Worm (Caenorhabditis elegans) whole organism, L1 larva: ENCODE data around the gene C16C8.19.

Experiments used
- C04F5.9 ChIP-seq: sonication (generic microtip); optimal IDR thresholded peaks from 2 replicates; lab custom pipeline; 2016; ENCODE audit warnings: missing genetic modification characterization, missing compliant biosample characterization
- alr-1 ChIP-seq: fragments of 200-800 bp; sonication (Bioruptor generic); optimal IDR thresholded peaks from 2 replicates; lab custom pipeline; 2018; ENCODE audit warnings: borderline replicate concordance, mild to moderate bottlenecking, missing genetic modification characterization, missing compliant biosample characterization
- ama-1 ChIP-seq: fragments of 150-350 bp; optimal IDR thresholded peaks from 2 replicates; lab custom pipeline; 2014
- blmp-1 ChIP-seq: fragments of 150-350 bp; optimal IDR thresholded peaks from 2 replicates; lab custom pipeline; 2014; ENCODE audit warnings: missing biosample characterization, missing genetic modification characterization
- ceh-8 ChIP-seq: fragments of 200-800 bp; sonication (Bioruptor generic); optimal IDR thresholded peaks from 2 replicates; lab custom pipeline; 2018; ENCODE audit warnings: mild to moderate bottlenecking, missing genetic modification characterization, moderate library complexity, missing compliant biosample characterization
- ceh-82 ChIP-seq, 3 experiments: fragments of 150-350 bp in 1 of 3; sonication (generic microtip) in 2 of 3; optimal IDR thresholded peaks; 2 replicates each; lab custom pipeline; 2014 to 2017; ENCODE audit warnings: missing biosample characterization in 3 of 3, missing genetic modification characterization in 3 of 3
- ceh-90 ChIP-seq: sonication (generic microtip); optimal IDR thresholded peaks from 2 replicates; lab custom pipeline; 2016; ENCODE audit warnings: missing genetic modification characterization, missing compliant biosample characterization
- ces-1 ChIP-seq: fragments of 150-350 bp; optimal IDR thresholded peaks from 2 replicates; lab custom pipeline; 2014; ENCODE audit warnings: missing biosample characterization, missing genetic modification reagents, missing genetic modification characterization
- dpl-1 ChIP-seq, 3 experiments: fragments of 150-350 bp in 2 of 3; sonication (generic microtip) in 1 of 3; optimal IDR thresholded peaks; 2 replicates each; lab custom pipeline; 2014 to 2017; ENCODE audit warnings: missing biosample characterization in 3 of 3, missing genetic modification characterization in 3 of 3, missing genetic modification reagents in 3 of 3
- dsc-1 ChIP-seq: sonication (generic microtip); optimal IDR thresholded peaks from 2 replicates; lab custom pipeline; 2016; ENCODE audit warnings: mild to moderate bottlenecking, missing genetic modification characterization, missing compliant biosample characterization
- efl-1 ChIP-seq, 4 experiments: fragments of 150-350 bp; optimal IDR thresholded peaks in 3 of 4; peaks in 1 of 4; 1 replicate in 1 of 4; 2 replicates in 3 of 4; lab custom pipeline; 2014; ENCODE audit warnings: missing biosample characterization in 2 of 4, missing genetic modification characterization in 2 of 4, missing genetic modification reagents in 2 of 4
- efl-3 ChIP-seq: fragments of 200-800 bp; sonication (Bioruptor generic); optimal IDR thresholded peaks from 2 replicates; lab custom pipeline; 2018; ENCODE audit warnings: mild to moderate bottlenecking, missing genetic modification characterization, missing compliant biosample characterization
- egl-13 ChIP-seq: sonication (generic microtip); optimal IDR thresholded peaks from 2 replicates; lab custom pipeline; 2016; ENCODE audit warnings: missing genotype, missing genetic modification reagents, missing genetic modification characterization, missing compliant biosample characterization
- fkh-10 ChIP-seq: sonication (generic microtip); optimal IDR thresholded peaks from 2 replicates; lab custom pipeline; 2017; ENCODE audit warnings: missing biosample characterization, missing genetic modification reagents, missing genetic modification characterization
- fkh-4 ChIP-seq: sonication (generic microtip); optimal IDR thresholded peaks from 2 replicates; lab custom pipeline; 2016; ENCODE audit warnings: missing compliant biosample characterization, missing genetic modification characterization, borderline replicate concordance
- fkh-8 ChIP-seq: sonication (generic microtip); optimal IDR thresholded peaks from 2 replicates; lab custom pipeline; 2016; ENCODE audit warnings: mild to moderate bottlenecking, missing genetic modification characterization, missing compliant biosample characterization
- grh-1 ChIP-seq: fragments of 200-800 bp; sonication (Bioruptor generic); IDR thresholded peaks from 2 replicates; pipeline ENCODE4 v1.3.6; 2022; ENCODE audit warnings: missing genetic modification reagents, missing genetic modification characterization, missing compliant biosample characterization
- hlh-4 ChIP-seq: sonication (generic microtip); optimal IDR thresholded peaks from 2 replicates; lab custom pipeline; 2016; ENCODE audit warnings: mild to moderate bottlenecking, missing genetic modification characterization, missing compliant biosample characterization
- hpl-2 ChIP-seq: fragments of 150-350 bp; optimal IDR thresholded peaks from 2 replicates; lab custom pipeline; 2014; ENCODE audit warnings: missing biosample characterization, missing genetic modification reagents, missing genetic modification characterization
- isw-1 ChIP-seq: fragments of 200-800 bp; sonication (Bioruptor generic); IDR thresholded peaks from 2 replicates; pipeline ENCODE4 v1.3.6; 2022; ENCODE audit warnings: missing genetic modification characterization, missing compliant biosample characterization
- jun-1 ChIP-seq: fragments of 150-350 bp; optimal IDR thresholded peaks from 2 replicates; lab custom pipeline; 2014; ENCODE audit warnings: missing biosample characterization, missing genetic modification reagents, missing genetic modification characterization
- lin-14 ChIP-seq: fragments of 200-800 bp; sonication (Bioruptor generic); optimal IDR thresholded peaks from 2 replicates; lab custom pipeline; 2018; ENCODE audit warnings: mild to moderate bottlenecking, missing genetic modification characterization, moderate library complexity, missing compliant biosample characterization
- lin-15B ChIP-seq: fragments of 150-350 bp; sonication (generic microtip); optimal IDR thresholded peaks from 3 replicates; lab custom pipeline; 2014; ENCODE audit warnings: missing biosample characterization, missing genetic modification characterization
- lin-35 ChIP-seq, 2 experiments: fragments of 150-350 bp; optimal IDR thresholded peaks; 2 replicates each; lab custom pipeline; 2014; ENCODE audit warnings: missing biosample characterization in 2 of 2, missing genetic modification characterization in 2 of 2, missing genetic modification reagents in 2 of 2
- lsy-2 ChIP-seq, 2 experiments: fragments of 150-350 bp; optimal IDR thresholded peaks; 2 replicates each; lab custom pipeline; 2014; ENCODE audit warnings: missing biosample characterization in 2 of 2, missing genetic modification characterization in 2 of 2
- mdl-1 ChIP-seq, 2 experiments: fragments of 150-350 bp; optimal IDR thresholded peaks; 2 replicates each; lab custom pipeline; 2014 to 2017; ENCODE audit warnings: missing biosample characterization in 2 of 2, missing genetic modification characterization in 2 of 2, inconsistent platforms in 1 of 2
- mep-1 ChIP-seq: fragments of 150-350 bp; optimal IDR thresholded peaks from 2 replicates; lab custom pipeline; 2014; ENCODE audit warnings: missing biosample characterization, missing genetic modification characterization
- nhr-12 ChIP-seq: sonication (generic microtip); optimal IDR thresholded peaks from 2 replicates; lab custom pipeline; 2017; ENCODE audit warnings: missing biosample characterization, missing genetic modification characterization
- nhr-47 ChIP-seq: sonication (generic microtip); optimal IDR thresholded peaks from 2 replicates; lab custom pipeline; 2016; ENCODE audit warnings: mild to moderate bottlenecking, missing genetic modification characterization, moderate library complexity, missing compliant biosample characterization
- nhr-71 ChIP-seq: sonication (generic microtip); optimal IDR thresholded peaks from 2 replicates; lab custom pipeline; 2016; ENCODE audit warnings: mild to moderate bottlenecking, missing genetic modification characterization, moderate library complexity, missing compliant biosample characterization
- nhr-76 ChIP-seq: sonication (generic microtip); optimal IDR thresholded peaks from 2 replicates; lab custom pipeline; 2017; ENCODE audit warnings: missing biosample characterization, missing genetic modification characterization
- nhr-84 ChIP-seq: sonication (generic microtip); optimal IDR thresholded peaks from 2 replicates; lab custom pipeline; 2017; ENCODE audit warnings: missing biosample characterization, missing genetic modification characterization
- nhr-90 ChIP-seq: sonication (generic microtip); optimal IDR thresholded peaks from 2 replicates; lab custom pipeline; 2016; ENCODE audit warnings: mild to moderate bottlenecking, missing genetic modification characterization, missing compliant biosample characterization; ENCODE audit not compliant: poor library complexity
- pag-3 ChIP-seq: sonication (generic microtip); optimal IDR thresholded peaks from 2 replicates; lab custom pipeline; 2017; ENCODE audit warnings: missing genetic modification characterization, mild to moderate bottlenecking, missing compliant biosample characterization, antibody characterized with exemption, borderline replicate concordance; ENCODE audit not compliant: insufficient read depth
- pqm-1 ChIP-seq: sonication (generic microtip); optimal IDR thresholded peaks from 3 replicates; lab custom pipeline; 2017; ENCODE audit warnings: missing biosample characterization, missing genetic modification characterization
- skn-1 ChIP-seq: fragments of 150-350 bp; optimal IDR thresholded peaks from 2 replicates; lab custom pipeline; 2014; ENCODE audit warnings: missing biosample characterization, missing genetic modification characterization
- snpc-4 ChIP-seq: fragments of 150-350 bp; optimal IDR thresholded peaks from 2 replicates; lab custom pipeline; 2014; ENCODE audit warnings: missing biosample characterization, missing genetic modification characterization
- snu-23 ChIP-seq: sonication (generic microtip); optimal IDR thresholded peaks from 2 replicates; lab custom pipeline; 2016; ENCODE audit warnings: missing genetic modification characterization, missing compliant biosample characterization
- sox-4 ChIP-seq: sonication (generic microtip); optimal IDR thresholded peaks from 2 replicates; lab custom pipeline; 2016; ENCODE audit warnings: missing genetic modification characterization, missing compliant biosample characterization
- sptf-1 ChIP-seq: fragments of 150-350 bp; optimal IDR thresholded peaks from 2 replicates; lab custom pipeline; 2014; ENCODE audit warnings: missing biosample characterization, missing genetic modification characterization
- sup-37 ChIP-seq: fragments of 200-800 bp; sonication (Bioruptor generic); optimal IDR thresholded peaks from 2 replicates; lab custom pipeline; 2018; ENCODE audit warnings: mild to moderate bottlenecking, missing genetic modification characterization, missing compliant biosample characterization
- swsn-7 ChIP-seq: sonication (generic microtip); optimal IDR thresholded peaks from 2 replicates; lab custom pipeline; 2016; ENCODE audit warnings: missing genetic modification characterization, missing compliant biosample characterization
- unc-86 ChIP-seq: sonication (generic microtip); optimal IDR thresholded peaks from 2 replicates; lab custom pipeline; 2016; ENCODE audit warnings: missing genetic modification characterization, missing compliant biosample characterization
- xbp-1 ChIP-seq: sonication (generic microtip); optimal IDR thresholded peaks from 2 replicates; lab custom pipeline; 2016; ENCODE audit warnings: missing genetic modification characterization, missing compliant biosample characterization
- zag-1 ChIP-seq: fragments of 150-350 bp; optimal IDR thresholded peaks from 2 replicates; lab custom pipeline; 2014; ENCODE audit warnings: missing biosample characterization, missing genetic modification characterization
- zip-4 ChIP-seq: fragments of 200-800 bp; sonication (Bioruptor generic); optimal IDR thresholded peaks from 2 replicates; lab custom pipeline; 2018; ENCODE audit warnings: mild to moderate bottlenecking, missing genetic modification characterization, moderate library complexity, missing compliant biosample characterization

The C16C8.19 gene

ce11 chrII:3422938-3423337, 35.3 kb upstream of the C16C8.19 start:
- TF ChIP-seq xbp-1 (tag; lab: Kevin White, UChicago) (no peak), efl-1 (optimal IDR thresholded peaks at IDR 0.05; lab: Kevin White, UChicago) (no peak), efl-1 (GFP tag; optimal IDR thresholded peaks at IDR 0.05 in 1 of 2; lab: Kevin White, UChicago) (peak in 1 of 2 experiments; percentile 80), skn-1 (tag; lab: Kevin White, UChicago) (no peak), sox-4 (tag; lab: Kevin White, UChicago) (no peak)

- no peak for TF ChIP-seq nhr-90 (tag; lab: Kevin White, UChicago)
- TF ChIP-seq lin-15B (tag; lab: Kevin White, UChicago), result no peak
- no peak for TF ChIP-seq alr-1 (tag; lab: Kevin White, UChicago)
- no peak for TF ChIP-seq sptf-1 (tag; lab: Kevin White, UChicago)
These were observed 32.9 kb upstream of the C16C8.19 start, which contains the start of gene nep-11 for ce11 chrII:3425433-3425832. TSS of gene nep-11 (minus strand) at chrII:3425533.

ce11 chrII:3428158-3428704, 30.1 kb upstream of the C16C8.19 start:
- TF ChIP-seq unc-86 (tag; lab: Kevin White, UChicago), result peak; percentile 32
- no peak for TF ChIP-seq zag-1
- TF ChIP-seq lin-15B (tag; lab: Kevin White, UChicago), result no peak
- TF ChIP-seq fkh-4 (tag; lab: Kevin White, UChicago), result no peak
- peak; percentile 62 for TF ChIP-seq fkh-8 (tag; lab: Kevin White, UChicago)
- peak in 1 of 3 experiments; percentile 46 for TF ChIP-seq ceh-82 (tag; optimal IDR thresholded peaks at IDR 0.05; lab: Kevin White, UChicago)
- TF ChIP-seq sup-37 (GFP tag; lab: Kevin White, UChicago), result no peak
- TF ChIP-seq fkh-10 (GFP tag; lab: Kevin White, UChicago), result peak; percentile 48
- TF ChIP-seq skn-1 (tag; lab: Kevin White, UChicago), result no peak
- TF ChIP-seq xbp-1 (tag; lab: Kevin White, UChicago), result no peak
- TF ChIP-seq efl-1 (optimal IDR thresholded peaks at IDR 0.05; lab: Kevin White, UChicago), result peak; percentile 17 to 38
- TF ChIP-seq efl-1 (GFP tag; optimal IDR thresholded peaks at IDR 0.05 in 1 of 2; lab: Kevin White, UChicago), result no peak
- no peak for TF ChIP-seq ama-1
- TF ChIP-seq C04F5.9 (tag; lab: Kevin White, UChicago), result no peak
- no peak for TF ChIP-seq blmp-1 (tag; lab: Kevin White, UChicago)
- TF ChIP-seq hpl-2 (GFP tag; lab: Kevin White, UChicago), result no peak
- peak in 1 of 2 experiments; percentile 9 for TF ChIP-seq lin-35 (GFP tag; optimal IDR thresholded peaks at IDR 0.05; lab: Kevin White, UChicago)
- TF ChIP-seq egl-13 (tag; lab: Kevin White, UChicago), result no peak
- no peak for TF ChIP-seq snpc-4 (tag; lab: Kevin White, UChicago)
- TF ChIP-seq swsn-7 (tag; lab: Kevin White, UChicago), result peak; percentile 25
- peak in 1 of 2 experiments; percentile 39 for TF ChIP-seq lsy-2 (tag; optimal IDR thresholded peaks at IDR 0.05; lab: Kevin White, UChicago)
- peak; percentile 88 for TF ChIP-seq lin-14 (GFP tag; lab: Kevin White, UChicago)
- no peak for TF ChIP-seq efl-3 (GFP tag; lab: Kevin White, UChicago)
- no peak for TF ChIP-seq dsc-1 (tag; lab: Kevin White, UChicago)
- peak; percentile 17 for TF ChIP-seq mep-1 (tag; lab: Kevin White, UChicago)
- TF ChIP-seq nhr-12 (tag; lab: Kevin White, UChicago), result no peak
- no peak for TF ChIP-seq mdl-1 (tag; optimal IDR thresholded peaks at IDR 0.05; lab: Kevin White, UChicago)
- TF ChIP-seq ceh-8, result no peak
- TF ChIP-seq zip-4 (GFP tag; lab: Kevin White, UChicago), result no peak
- TF ChIP-seq pqm-1 (tag; lab: Kevin White, UChicago), result no peak
- no peak for TF ChIP-seq nhr-90 (tag; lab: Kevin White, UChicago)
- TF ChIP-seq isw-1 (GFP tag; lab: Robert Waterston, UW), result peak; percentile 47
- no peak for TF ChIP-seq jun-1 (tag; lab: Kevin White, UChicago)
- TF ChIP-seq nhr-84 (tag; lab: Kevin White, UChicago), result no peak
- TF ChIP-seq nhr-47 (tag; lab: Kevin White, UChicago), result peak; percentile 48
- TF ChIP-seq snu-23 (GFP tag; lab: Kevin White, UChicago), result no peak
- no peak for TF ChIP-seq pag-3 (tag; lab: Kevin White, UChicago)
- TF ChIP-seq hlh-4, result no peak
- no peak for TF ChIP-seq ceh-90 (tag; lab: Kevin White, UChicago)
- no peak for TF ChIP-seq grh-1 (GFP tag; lab: Robert Waterston, UW)
- peak; percentile 49 for TF ChIP-seq ces-1 (GFP tag; lab: Kevin White, UChicago)
- no peak for TF ChIP-seq nhr-76 (tag; lab: Kevin White, UChicago)
- TF ChIP-seq dpl-1 (GFP tag; optimal IDR thresholded peaks at IDR 0.05; lab: Kevin White, UChicago), result peak in 1 of 3 experiments; percentile 26
- TF ChIP-seq nhr-71 (tag; lab: Kevin White, UChicago), result peak; percentile 16
